Worm (Caenorhabditis elegans) whole organism, L4 larva: Measurements from ENCODE around the gene W05H7.1.

Experiments used
- F10B5.3 ChIP-seq: sonication (generic microtip); optimal IDR thresholded peaks from 2 replicates; lab custom pipeline; 2016; ENCODE audit warnings: mild to moderate bottlenecking, missing genetic modification characterization, missing compliant biosample characterization
- F26F4.8 ChIP-seq: fragments of 200-800 bp; sonication (Bioruptor generic); conservative IDR thresholded peaks from 2 replicates; pipeline ENCODE4 v1.3.6; 2022; ENCODE audit warnings: missing genetic modification characterization, missing compliant biosample characterization
- Y105C5A.15 ChIP-seq: fragments of 200-800 bp; sonication (Bioruptor generic); IDR thresholded peaks from 2 replicates; pipeline ENCODE4 v1.3.6; 2022; ENCODE audit warnings: missing genetic modification characterization, missing compliant biosample characterization
- Y5F2A.4 ChIP-seq: fragments of 200-800 bp; sonication (Bioruptor generic); optimal IDR thresholded peaks from 2 replicates; lab custom pipeline; 2018; ENCODE audit warnings: mild to moderate bottlenecking, missing genetic modification characterization, missing compliant biosample characterization
- ama-1 ChIP-seq: fragments of 150-350 bp; optimal IDR thresholded peaks from 2 replicates; lab custom pipeline; 2014; ENCODE audit warnings: inconsistent platforms, mixed read lengths
- attf-4 ChIP-seq: sonication (generic microtip); optimal IDR thresholded peaks from 3 replicates; lab custom pipeline; 2017; ENCODE audit warnings: missing biosample characterization, missing genetic modification characterization
- ceh-20 ChIP-seq: fragments of 200-800 bp; sonication (Bioruptor generic); IDR thresholded peaks from 2 replicates; pipeline ENCODE4 v1.3.6; 2022; ENCODE audit warnings: missing genetic modification reagents, missing genetic modification characterization, missing compliant biosample characterization
- ceh-28 ChIP-seq: fragments of 150-350 bp; optimal IDR thresholded peaks from 2 replicates; lab custom pipeline; 2014; ENCODE audit warnings: missing biosample characterization, missing genetic modification reagents, missing genetic modification characterization
- ceh-32 ChIP-seq: sonication (generic microtip); optimal IDR thresholded peaks from 2 replicates; lab custom pipeline; 2016; ENCODE audit warnings: mild to moderate bottlenecking, missing genetic modification characterization, missing compliant biosample characterization; ENCODE audit not compliant: poor library complexity
- ceh-82 ChIP-seq: sonication (generic microtip); optimal IDR thresholded peaks from 2 replicates; lab custom pipeline; 2017; ENCODE audit warnings: missing biosample characterization, missing genetic modification characterization
- cey-2 ChIP-seq: sonication (generic microtip); optimal IDR thresholded peaks from 3 replicates; lab custom pipeline; 2017; ENCODE audit warnings: missing genetic modification characterization, mild to moderate bottlenecking, missing compliant biosample characterization, antibody characterized with exemption, borderline replicate concordance; ENCODE audit not compliant: insufficient read depth
- ctbp-1 ChIP-seq: fragments of 200-800 bp; sonication (Bioruptor generic); IDR thresholded peaks from 2 replicates; pipeline ENCODE4 v1.3.6; 2022; ENCODE audit warnings: missing genetic modification reagents, missing genetic modification characterization, missing compliant biosample characterization
- daf-12 ChIP-seq: fragments of 150-350 bp; optimal IDR thresholded peaks from 2 replicates; lab custom pipeline; 2014; ENCODE audit warnings: missing biosample characterization, missing genetic modification reagents, missing genetic modification characterization
- daf-16 ChIP-seq, 3 experiments: sonication (generic microtip); optimal IDR thresholded peaks; 2 replicates each; lab custom pipeline; 2016 to 2017; ENCODE audit warnings: missing genetic modification characterization in 3 of 3, missing genetic modification reagents in 3 of 3, mild to moderate bottlenecking in 2 of 3, missing compliant biosample characterization in 2 of 3, missing biosample characterization in 1 of 3, moderate library complexity in 1 of 3
- dmd-9 ChIP-seq: fragments of 200-800 bp; sonication (Bioruptor generic); IDR thresholded peaks from 2 replicates; pipeline ENCODE4 v1.3.6; 2022; ENCODE audit warnings: missing genetic modification reagents, missing genetic modification characterization, missing compliant biosample characterization
- dpl-1 ChIP-seq: fragments of 150-350 bp; optimal IDR thresholded peaks from 2 replicates; lab custom pipeline; 2014; ENCODE audit warnings: missing biosample characterization, missing genetic modification reagents, missing genetic modification characterization
- duxl-1 ChIP-seq: sonication (generic microtip); optimal IDR thresholded peaks from 2 replicates; lab custom pipeline; 2016; ENCODE audit warnings: mild to moderate bottlenecking, missing genetic modification characterization, moderate library complexity, missing compliant biosample characterization; ENCODE audit not compliant: poor library complexity
- egl-27 ChIP-seq: sonication (generic microtip); optimal IDR thresholded peaks from 3 replicates; lab custom pipeline; 2017; ENCODE audit warnings: missing biosample characterization, missing genetic modification reagents, missing genetic modification characterization
- egl-43 ChIP-seq: fragments of 200-800 bp; sonication (Bioruptor generic); IDR thresholded peaks from 2 replicates; pipeline ENCODE4 v1.3.6; 2022; ENCODE audit warnings: missing genetic modification reagents, missing genetic modification characterization, missing compliant biosample characterization
- fkh-10 ChIP-seq: fragments of 150-350 bp; optimal IDR thresholded peaks from 2 replicates; lab custom pipeline; 2014; ENCODE audit warnings: missing biosample characterization, missing genetic modification reagents, missing genetic modification characterization
- hif-1 ChIP-seq, 2 experiments: sonication (generic microtip); optimal IDR thresholded peaks; 2 replicates each; lab custom pipeline; 2016 to 2017; ENCODE audit warnings: missing compliant biosample characterization in 2 of 2, missing genetic modification characterization in 2 of 2, missing genetic modification reagents in 2 of 2, missing genotype in 2 of 2, mild to moderate bottlenecking in 1 of 2
- jun-1 ChIP-seq: fragments of 150-350 bp; optimal IDR thresholded peaks from 2 replicates; lab custom pipeline; 2014; ENCODE audit warnings: missing biosample characterization, missing genetic modification reagents, missing genetic modification characterization
- lim-7 ChIP-seq: fragments of 200-800 bp; sonication (Bioruptor generic); IDR thresholded peaks from 2 replicates; pipeline ENCODE4 v1.3.6; 2022; ENCODE audit warnings: missing genetic modification characterization, missing compliant biosample characterization
- lin-13 ChIP-seq: fragments of 150-350 bp; optimal IDR thresholded peaks from 2 replicates; lab custom pipeline; 2014; ENCODE audit warnings: missing biosample characterization, missing genetic modification reagents, missing genetic modification characterization
- lin-15B ChIP-seq: fragments of 150-350 bp; sonication (generic microtip); optimal IDR thresholded peaks from 3 replicates; lab custom pipeline; 2014; ENCODE audit warnings: missing biosample characterization, missing genetic modification characterization
- lin-29 ChIP-seq: fragments of 200-800 bp; sonication (Bioruptor generic); IDR thresholded peaks from 2 replicates; pipeline ENCODE4 v1.3.6; 2022; ENCODE audit warnings: missing genetic modification reagents, missing genetic modification characterization, missing compliant biosample characterization
- lin-39 ChIP-seq: fragments of 150-350 bp; optimal IDR thresholded peaks from 2 replicates; lab custom pipeline; 2014; ENCODE audit warnings: missing biosample characterization, missing genetic modification reagents, missing genetic modification characterization
- lir-3 ChIP-seq: sonication (generic microtip); optimal IDR thresholded peaks from 2 replicates; lab custom pipeline; 2016; ENCODE audit warnings: mild to moderate bottlenecking, missing genetic modification characterization, missing compliant biosample characterization
- lsy-2 ChIP-seq, 2 experiments: fragments of 150-350 bp in 1 of 2; sonication (generic microtip) in 1 of 2; optimal IDR thresholded peaks; 2 replicates each; lab custom pipeline; 2014 to 2017; ENCODE audit warnings: missing biosample characterization in 2 of 2, missing genetic modification characterization in 2 of 2
- madf-5 ChIP-seq, 2 experiments: fragments of 200-800 bp; sonication (Bioruptor generic); IDR thresholded peaks; 2 replicates each; pipeline ENCODE4 v1.3.6; 2022; ENCODE audit warnings: missing compliant biosample characterization in 2 of 2, missing genetic modification characterization in 2 of 2
- mdl-1 ChIP-seq, 2 experiments: fragments of 150-350 bp in 1 of 2; sonication (generic microtip) in 1 of 2; optimal IDR thresholded peaks; 2 replicates each; lab custom pipeline; 2014 to 2017; ENCODE audit warnings: missing biosample characterization in 2 of 2, missing genetic modification characterization in 2 of 2
- mdt-29 ChIP-seq: fragments of 200-800 bp; sonication (Bioruptor generic); IDR thresholded peaks from 2 replicates; pipeline ENCODE4 v1.3.6; 2022; ENCODE audit warnings: missing genetic modification reagents, missing genetic modification characterization, missing compliant biosample characterization
- mxl-2 ChIP-seq: fragments of 200-800 bp; sonication (Bioruptor generic); conservative IDR thresholded peaks from 2 replicates; pipeline ENCODE4 v1.3.6; 2022; ENCODE audit warnings: missing genetic modification reagents, missing genetic modification characterization, missing compliant biosample characterization
- nhr-111 ChIP-seq: fragments of 200-800 bp; sonication (Bioruptor generic); optimal IDR thresholded peaks from 2 replicates; lab custom pipeline; 2018; ENCODE audit warnings: mild to moderate bottlenecking, missing genetic modification characterization, missing compliant biosample characterization
- nhr-28 ChIP-seq: fragments of 150-350 bp; optimal IDR thresholded peaks from 2 replicates; lab custom pipeline; 2014; ENCODE audit warnings: missing biosample characterization, missing genetic modification characterization
- nhr-48 ChIP-seq: sonication (generic microtip); optimal IDR thresholded peaks from 2 replicates; lab custom pipeline; 2016; ENCODE audit warnings: mild to moderate bottlenecking, missing genetic modification characterization, missing compliant biosample characterization
- nhr-76 ChIP-seq: fragments of 150-350 bp; optimal IDR thresholded peaks from 2 replicates; lab custom pipeline; 2014; ENCODE audit warnings: missing biosample characterization, missing genetic modification characterization
- nhr-77 ChIP-seq: fragments of 150-350 bp; optimal IDR thresholded peaks from 2 replicates; lab custom pipeline; 2014; ENCODE audit warnings: missing biosample characterization, missing genetic modification characterization
- pqm-1 ChIP-seq: sonication (generic microtip); optimal IDR thresholded peaks from 2 replicates; lab custom pipeline; 2017; ENCODE audit warnings: missing biosample characterization, missing genetic modification characterization
- sdz-12 ChIP-seq: fragments of 200-800 bp; sonication (Bioruptor generic); optimal IDR thresholded peaks from 2 replicates; lab custom pipeline; 2018; ENCODE audit warnings: mild to moderate bottlenecking, missing genetic modification characterization, missing compliant biosample characterization
- set-16 ChIP-seq: fragments of 200-800 bp; sonication (Bioruptor generic); IDR thresholded peaks from 2 replicates; pipeline ENCODE4 v1.3.6; 2022; ENCODE audit warnings: missing genetic modification reagents, missing genetic modification characterization, missing compliant biosample characterization
- snpc-4 ChIP-seq: fragments of 150-350 bp; optimal IDR thresholded peaks from 2 replicates; lab custom pipeline; 2014; ENCODE audit warnings: missing biosample characterization, missing genetic modification characterization
- spr-1 ChIP-seq: sonication (generic microtip); optimal IDR thresholded peaks from 2 replicates; lab custom pipeline; 2016; ENCODE audit warnings: mild to moderate bottlenecking, missing genetic modification characterization, missing compliant biosample characterization
- tag-97 ChIP-seq: fragments of 200-800 bp; sonication (Bioruptor generic); IDR thresholded peaks from 2 replicates; pipeline ENCODE4 v1.3.6; 2022; ENCODE audit warnings: missing genetic modification characterization, missing compliant biosample characterization
- tra-1 ChIP-seq: fragments of 200-800 bp; sonication (Bioruptor generic); IDR thresholded peaks from 2 replicates; pipeline ENCODE4 v1.3.6; 2022; ENCODE audit warnings: missing genetic modification reagents, missing genetic modification characterization, missing compliant biosample characterization
- vab-7 ChIP-seq: fragments of 200-800 bp; sonication (Bioruptor generic); IDR thresholded peaks from 2 replicates; pipeline ENCODE4 v1.3.6; 2022; ENCODE audit warnings: missing genetic modification reagents, missing genetic modification characterization, missing compliant biosample characterization
- zag-1 ChIP-seq: fragments of 150-350 bp; optimal IDR thresholded peaks from 2 replicates; lab custom pipeline; 2014; ENCODE audit warnings: missing biosample characterization, missing genetic modification characterization
- zfp-2 ChIP-seq: sonication (generic microtip); optimal IDR thresholded peaks from 2 replicates; lab custom pipeline; 2016; ENCODE audit warnings: mild to moderate bottlenecking, missing genetic modification characterization, missing compliant biosample characterization
- zfp-3 ChIP-seq: fragments of 200-800 bp; sonication (Bioruptor generic); conservative IDR thresholded peaks from 2 replicates; pipeline ENCODE4 v1.3.6; 2022; ENCODE audit warnings: missing genetic modification reagents, missing genetic modification characterization, missing compliant biosample characterization
- ztf-11 ChIP-seq: fragments of 150-350 bp; optimal IDR thresholded peaks from 2 replicates; lab custom pipeline; 2014; ENCODE audit warnings: missing biosample characterization, missing genetic modification characterization

The W05H7.1 gene

DNA sequence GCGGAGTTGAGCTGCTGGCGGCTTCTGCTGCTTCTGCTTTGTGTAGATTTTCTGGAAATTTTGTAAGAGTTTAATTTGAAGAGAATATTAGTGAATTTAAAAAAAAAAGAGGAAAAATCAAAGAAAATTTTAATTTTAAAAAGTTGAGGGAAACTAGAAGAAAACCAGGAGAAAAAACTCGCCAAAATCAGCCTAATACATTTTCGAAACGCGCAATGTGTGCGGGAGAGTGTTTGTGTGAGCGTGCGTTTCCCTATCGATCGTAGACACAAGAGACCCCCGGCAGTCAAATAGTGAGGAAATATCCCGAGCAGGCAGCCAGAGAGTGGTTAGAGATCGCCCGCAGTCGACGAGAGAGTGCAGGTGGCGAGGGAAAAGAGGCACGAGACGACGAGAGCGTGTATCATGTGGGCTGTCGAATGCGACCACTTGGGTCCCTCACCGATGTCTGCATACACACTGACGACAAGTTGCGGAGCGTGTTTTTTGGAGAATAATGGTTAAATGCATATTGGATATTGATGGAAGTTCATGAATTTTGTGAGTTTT lies 3.9 kb upstream of the W05H7.1 start, which contains the start of gene zfp-3 (continued):
- TF ChIP-seq dmd-9 (GFP tag; lab: Robert Waterston, UW) (peak; percentile 77), nhr-76 (tag; lab: Kevin White, UChicago) (no peak), madf-5 (GFP tag; IDR thresholded peaks at IDR 0.05; lab: Robert Waterston, UW) (no peak), egl-43 (peak; percentile 81), snpc-4 (no peak), fkh-10 (GFP tag; lab: Kevin White, UChicago) (peak; percentile 95), lsy-2 (tag; optimal IDR thresholded peaks at IDR 0.05; lab: Kevin White, UChicago) (peak; percentile 81 to 93), spr-1 (tag; lab: Kevin White, UChicago) (peak; percentile 87), F10B5.3 (tag; lab: Kevin White, UChicago) (peak; percentile 71), zfp-2 (peak; percentile 65), lin-13 (GFP tag; lab: Kevin White, UChicago) (peak; percentile 67), lir-3 (tag; lab: Kevin White, UChicago) (peak; percentile 45), dpl-1 (GFP tag; lab: Kevin White, UChicago) (peak; percentile 72), Y5F2A.4 (GFP tag; lab: Kevin White, UChicago) (peak; percentile 41), cey-2 (tag; lab: Kevin White, UChicago) (no peak), zfp-3 (GFP tag; lab: Robert Waterston, UW) (peak; percentile 71; the same call in 1 of the 2 replicates), ama-1 (peak; percentile 7), lin-15B (no peak), nhr-28 (tag; lab: Kevin White, UChicago) (peak; percentile 82), lin-39 (tag; lab: Kevin White, UChicago) (no peak), ctbp-1 (GFP tag; lab: Robert Waterston, UW) (peak; percentile 95), hif-1 (tag; optimal IDR thresholded peaks at IDR 0.05; lab: Kevin White, UChicago) (peak; percentile 52 to 95), jun-1 (peak; percentile 89), set-16 (GFP tag; lab: Robert Waterston, UW) (peak; percentile 91), ztf-11 (tag; lab: Kevin White, UChicago) (no peak), egl-27 (tag; lab: Kevin White, UChicago) (no peak), zag-1 (tag; lab: Kevin White, UChicago) (peak; percentile 58), pqm-1 (tag; lab: Kevin White, UChicago) (no peak), mdl-1 (tag; optimal IDR thresholded peaks at IDR 0.05; lab: Kevin White, UChicago) (peak; percentile 95 to 97), mxl-2 (no peak), Y105C5A.15 (GFP tag; lab: Robert Waterston, UW) (0 out of 2 replicates have a peak, but pooled peaks have one; percentile 31), ceh-82 (tag; lab: Kevin White, UChicago) (no peak), daf-12 (no peak), daf-16 (GFP tag; optimal IDR thresholded peaks at IDR 0.05; lab: Kevin White, UChicago) (peak; percentile 62 to 79), daf-16 (tag; optimal IDR thresholded peaks at IDR 0.05; lab: Kevin White, UChicago) (peak; percentile 88), lim-7 (GFP tag; lab: Robert Waterston, UW) (no peak), sdz-12 (GFP tag; lab: Kevin White, UChicago) (no peak), tra-1 (peak; percentile 81), nhr-77 (tag; lab: Kevin White, UChicago) (peak; percentile 88), F26F4.8 (no peak), ceh-32 (tag; lab: Kevin White, UChicago) (peak; percentile 49), ceh-28 (tag; lab: Kevin White, UChicago) (peak; percentile 72), ceh-20 (peak; percentile 94), attf-4 (tag; lab: Kevin White, UChicago) (no peak), vab-7 (GFP tag; lab: Robert Waterston, UW) (peak; percentile 43; the same call in 1 of the 2 replicates), tag-97 (no peak), nhr-48 (tag; lab: Kevin White, UChicago) (peak; percentile 85), lin-29 (GFP tag; lab: Robert Waterston, UW) (no peak), mdt-29 (GFP tag; lab: Robert Waterston, UW) (peak; percentile 76), nhr-111 (GFP tag; lab: Kevin White, UChicago) (no peak), duxl-1 (peak; percentile 87)
